Worm (Caenorhabditis elegans): ENCODE measurements around the gene cdk-12.

Gene cdk-12

DNA sequence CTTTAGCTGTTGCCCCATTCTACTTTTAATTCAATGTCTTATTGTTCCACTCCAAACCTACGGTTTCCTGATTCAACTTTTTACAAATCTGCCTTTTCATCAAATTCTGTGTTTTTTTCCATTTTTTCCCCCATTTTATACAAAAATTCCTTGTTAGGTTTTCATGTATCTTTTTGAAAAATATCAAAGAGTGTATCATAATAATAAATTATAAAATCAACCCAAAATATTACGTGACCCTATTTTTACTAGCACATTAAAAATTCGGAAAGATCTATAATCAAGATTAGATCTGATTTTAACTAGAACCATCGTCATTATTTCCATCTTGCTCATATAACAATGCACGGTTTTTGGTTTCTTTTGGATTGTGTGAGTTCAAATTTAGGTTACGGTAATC, 12.7 kb upstream of the cdk-12 start, which contains the start of gene H38K22.6:
Gene H38K22.6, plus strand, starts transcription at position 301 of the 400 bp plus-strand sequence.
- TF ChIP-seq ets-7 (tag; optimal IDR thresholded peaks at IDR 0.05), result no peak
- TF ChIP-seq sea-1 (GFP tag; conservative IDR thresholded peaks at IDR 0.05), result no peak
- TF ChIP-seq flt-1 (GFP tag; IDR thresholded peaks at IDR 0.05), result no peak
- TF ChIP-seq scrt-1 (GFP tag; IDR thresholded peaks at IDR 0.05), result no peak
- TF ChIP-seq ceh-13 (GFP tag; optimal IDR thresholded peaks at IDR 0.05), result no peak
- no peak for TF ChIP-seq pes-1 (GFP tag; IDR thresholded peaks at IDR 0.05)
- TF ChIP-seq hmbx-1 (tag; optimal IDR thresholded peaks at IDR 0.05), result no peak
- no peak for TF ChIP-seq ama-1 (optimal IDR thresholded peaks at IDR 0.05)
- no peak for TF ChIP-seq ceh-36 (tag; optimal IDR thresholded peaks at IDR 0.05)
- no peak for TF ChIP-seq hmg-4 (GFP tag; optimal IDR thresholded peaks at IDR 0.05)
- TF ChIP-seq tra-4 (tag; optimal IDR thresholded peaks at IDR 0.05), result no peak
- TF ChIP-seq hnd-1 (tag; optimal IDR thresholded peaks at IDR 0.05), result no peak
- TF ChIP-seq tbx-37 (GFP tag; conservative IDR thresholded peaks at IDR 0.05), result no peak

DNA sequence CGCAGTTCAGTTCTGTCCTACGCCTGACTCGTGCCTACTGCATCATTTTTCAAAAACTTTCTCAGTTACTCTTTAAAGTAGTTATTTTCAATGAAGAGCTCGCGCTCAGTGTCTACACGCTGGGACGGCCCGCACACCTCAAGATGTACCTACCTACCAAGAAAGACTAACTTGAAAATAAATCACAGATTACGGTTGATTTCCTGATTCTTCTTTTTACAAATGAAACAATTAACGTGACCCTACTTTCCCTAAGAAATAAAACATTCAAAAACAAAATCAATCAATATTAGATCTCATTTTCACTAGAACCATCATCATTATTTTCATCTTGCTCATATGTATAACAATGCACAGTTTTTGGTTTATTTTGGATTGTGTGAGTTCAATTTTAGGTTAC, 11.4 kb upstream of the cdk-12 start, which contains the start of gene H38K22.7:
Gene H38K22.7, plus strand, starts transcription at position 301 of the 400 bp plus-strand sequence.
- TF ChIP-seq tbx-37 (GFP tag; conservative IDR thresholded peaks at IDR 0.05), result no peak
- no peak for TF ChIP-seq hmbx-1 (tag; optimal IDR thresholded peaks at IDR 0.05)
- TF ChIP-seq hnd-1 (tag; optimal IDR thresholded peaks at IDR 0.05), result no peak
- no peak for TF ChIP-seq aly-1 (tag; optimal IDR thresholded peaks at IDR 0.05)
- TF ChIP-seq scrt-1 (GFP tag; IDR thresholded peaks at IDR 0.05), result no peak
- no peak for TF ChIP-seq ceh-36 (tag; optimal IDR thresholded peaks at IDR 0.05)
- TF ChIP-seq flt-1 (GFP tag; IDR thresholded peaks at IDR 0.05), result no peak
- TF ChIP-seq ceh-13 (GFP tag; optimal IDR thresholded peaks at IDR 0.05), result no peak
- TF ChIP-seq ama-1 (optimal IDR thresholded peaks at IDR 0.05), result no peak
- TF ChIP-seq ets-7 (tag; optimal IDR thresholded peaks at IDR 0.05), result no peak
- TF ChIP-seq pes-1 (GFP tag; IDR thresholded peaks at IDR 0.05), result no peak
- no peak for TF ChIP-seq tra-4 (tag; optimal IDR thresholded peaks at IDR 0.05)
- TF ChIP-seq tbx-11 (GFP tag; IDR thresholded peaks at IDR 0.05), result no peak
- no peak for TF ChIP-seq hmg-4 (GFP tag; optimal IDR thresholded peaks at IDR 0.05)
- TF ChIP-seq sea-1 (GFP tag; conservative IDR thresholded peaks at IDR 0.05), result no peak
- no peak for TF ChIP-seq F13C5.2 (tag; optimal IDR thresholded peaks at IDR 0.05)
- TF ChIP-seq B0310.2 (tag; optimal IDR thresholded peaks at IDR 0.05), result no peak

DNA sequence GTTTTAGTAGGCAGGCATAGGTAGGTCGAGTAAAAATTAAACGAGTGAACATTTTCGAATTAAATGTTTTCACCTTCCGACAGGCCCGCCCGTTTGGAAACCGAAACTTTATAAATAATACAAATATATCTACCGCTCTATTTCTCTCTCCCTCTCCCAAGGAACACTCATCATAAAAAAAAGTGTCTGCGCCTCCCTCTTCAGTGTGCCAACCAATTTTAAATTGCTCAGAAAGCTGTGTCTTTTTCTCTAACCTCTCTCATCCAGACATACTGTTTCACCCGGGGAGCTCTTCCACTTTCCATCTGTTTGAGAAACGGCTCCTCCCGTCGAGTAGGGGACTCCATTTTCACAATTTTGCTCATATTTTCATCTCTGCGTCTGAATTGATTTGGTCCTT, 9.7 kb upstream of the cdk-12 start:
- TF ChIP-seq aly-1 (tag; optimal IDR thresholded peaks at IDR 0.05), result no peak
- TF ChIP-seq flt-1 (GFP tag; IDR thresholded peaks at IDR 0.05), result no peak
- no peak for TF ChIP-seq hmg-4 (GFP tag; optimal IDR thresholded peaks at IDR 0.05)
- TF ChIP-seq ama-1 (optimal IDR thresholded peaks at IDR 0.05), result no peak
- TF ChIP-seq ceh-36 (tag; optimal IDR thresholded peaks at IDR 0.05), result no peak
- TF ChIP-seq tbx-11 (GFP tag; IDR thresholded peaks at IDR 0.05), result no peak
- TF ChIP-seq hnd-1 (tag; optimal IDR thresholded peaks at IDR 0.05), result no peak
- TF ChIP-seq pes-1 (GFP tag; IDR thresholded peaks at IDR 0.05), result no peak
- no peak for TF ChIP-seq tra-4 (tag; optimal IDR thresholded peaks at IDR 0.05)
- TF ChIP-seq sea-1 (GFP tag; conservative IDR thresholded peaks at IDR 0.05), result no peak

DNA sequence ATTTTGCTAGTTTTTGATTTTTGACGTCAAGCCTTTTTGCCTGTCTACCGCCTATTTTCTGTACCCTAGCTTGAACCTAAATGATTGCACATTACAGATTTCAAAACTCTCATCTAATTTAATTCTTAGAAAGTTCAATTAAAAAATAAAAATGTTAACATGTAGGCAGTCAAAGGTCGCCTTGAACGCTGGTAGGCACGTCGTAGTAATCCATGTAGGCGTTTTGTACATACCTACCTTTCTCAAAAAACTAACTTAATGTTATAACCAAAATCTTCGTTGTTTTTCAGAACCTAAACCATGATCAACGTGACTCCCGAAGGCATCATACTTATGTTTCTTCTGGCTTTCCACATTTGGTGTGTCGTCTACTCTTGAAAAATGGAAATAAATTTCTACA, 8.9 kb upstream of the cdk-12 start, which contains the start of gene H38K22.9:
Gene H38K22.9, plus strand, starts transcription at position 301 of the 400 bp plus-strand sequence.
- TF ChIP-seq hmg-4 (GFP tag; optimal IDR thresholded peaks at IDR 0.05) (no peak), hmbx-1 (tag; optimal IDR thresholded peaks at IDR 0.05) (no peak), hnd-1 (tag; optimal IDR thresholded peaks at IDR 0.05) (no peak)

DNA sequence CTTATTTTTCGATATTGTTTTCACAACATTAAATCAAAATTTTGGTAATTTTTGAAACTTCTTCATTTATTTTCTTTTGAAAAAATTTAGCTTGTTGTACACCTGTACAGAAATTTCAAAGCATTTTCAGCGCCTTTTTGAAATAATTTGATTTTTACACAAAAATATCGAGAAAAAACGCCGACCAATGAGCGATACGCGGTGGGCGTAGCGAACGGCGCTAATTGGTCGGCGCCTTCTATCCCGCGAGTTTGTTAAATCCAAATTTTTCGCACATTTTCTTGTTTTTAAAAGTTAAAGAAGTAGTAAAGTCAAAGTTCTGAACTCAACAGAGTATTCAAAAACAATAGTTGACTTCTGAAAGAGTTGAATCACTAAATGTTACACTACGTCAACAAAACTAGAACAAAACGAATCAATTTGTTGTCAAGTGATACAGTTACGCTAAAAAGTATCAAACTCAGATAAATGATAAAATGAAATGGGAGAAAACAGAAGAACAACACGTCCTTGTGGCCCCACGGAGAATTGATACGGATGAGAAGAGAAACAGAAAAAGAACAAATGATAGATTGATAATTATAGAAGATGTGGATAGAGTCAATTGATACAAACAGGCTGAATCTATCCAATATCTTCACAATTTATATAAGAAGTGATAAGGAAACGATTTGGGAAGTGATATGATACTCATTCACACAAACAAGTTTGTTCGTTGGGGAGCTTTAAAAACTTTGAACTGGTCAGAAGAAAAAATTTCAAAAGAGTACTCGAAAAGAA, 4.4 kb upstream of the cdk-12 start:
- no peak for TF ChIP-seq hmbx-1 (tag; optimal IDR thresholded peaks at IDR 0.05)

DNA sequence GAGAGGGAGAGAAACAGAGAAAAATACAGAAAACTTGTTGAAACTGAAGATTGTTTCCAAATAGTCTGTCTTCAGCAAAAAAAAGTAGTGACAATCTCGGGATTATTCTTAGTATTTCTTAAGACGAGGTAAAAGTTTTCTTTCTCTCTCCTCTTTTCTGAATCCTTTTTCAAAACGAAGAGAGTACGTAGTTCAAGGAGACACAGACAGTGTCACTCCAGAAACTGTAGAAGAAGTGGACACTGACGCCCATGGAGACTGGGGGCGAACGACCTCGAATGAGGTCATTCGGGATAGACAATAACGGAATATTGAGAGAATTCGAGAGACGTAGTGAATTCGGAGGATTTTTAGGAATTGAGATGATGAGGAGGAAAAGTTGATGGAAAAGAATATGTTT, 1.8 kb upstream of the cdk-12 start, which contains the start of gene gly-6:
Gene gly-6, minus strand, starts transcription at position 245 of the 400 bp plus-strand sequence.
- no peak for TF ChIP-seq ama-1 (optimal IDR thresholded peaks at IDR 0.05)
- TF ChIP-seq sea-1 (GFP tag; conservative IDR thresholded peaks at IDR 0.05), result no peak
- no peak for TF ChIP-seq tbx-11 (GFP tag; IDR thresholded peaks at IDR 0.05)
- no peak for TF ChIP-seq tra-4 (tag; optimal IDR thresholded peaks at IDR 0.05)
- TF ChIP-seq B0310.2 (tag; optimal IDR thresholded peaks at IDR 0.05), result no peak
- TF ChIP-seq tbx-37 (GFP tag; conservative IDR thresholded peaks at IDR 0.05), result no peak
- no peak for TF ChIP-seq hmg-4 (GFP tag; optimal IDR thresholded peaks at IDR 0.05)
- no peak for TF ChIP-seq F13C5.2 (tag; optimal IDR thresholded peaks at IDR 0.05)
- no peak for TF ChIP-seq scrt-1 (GFP tag; IDR thresholded peaks at IDR 0.05)
- TF ChIP-seq aly-1 (tag; optimal IDR thresholded peaks at IDR 0.05), result no peak
- no peak for TF ChIP-seq ceh-36 (tag; optimal IDR thresholded peaks at IDR 0.05)

DNA sequence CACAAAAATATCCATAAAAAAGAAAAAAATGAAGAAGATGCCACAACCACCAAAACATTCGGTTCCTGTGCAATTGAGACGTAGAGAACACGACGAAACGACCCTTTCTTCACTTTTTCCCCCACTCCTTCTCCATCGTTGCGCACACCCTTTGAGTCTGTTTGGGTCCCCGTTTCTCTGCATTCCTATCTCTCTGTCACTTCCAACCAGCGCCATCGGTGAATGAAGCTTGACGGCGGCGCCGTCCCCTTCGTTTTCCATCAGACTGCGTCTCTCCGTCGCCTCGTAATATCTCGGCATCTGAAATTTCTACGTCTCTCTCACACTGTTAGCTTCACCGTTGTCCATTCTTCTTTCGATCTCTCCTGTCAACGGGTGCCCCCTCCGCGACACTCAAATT, 2.8 kb downstream of the cdk-12 start:
- TF ChIP-seq aly-1 (tag; optimal IDR thresholded peaks at IDR 0.05), result no peak
- 0 out of 2 replicates have a peak, but pooled peaks have one; percentile 13 for TF ChIP-seq tbx-11 (GFP tag; IDR thresholded peaks at IDR 0.05)
- 0 out of 2 replicates have a peak, but pooled peaks have one; percentile 28 for TF ChIP-seq pes-1 (GFP tag; IDR thresholded peaks at IDR 0.05)

DNA sequence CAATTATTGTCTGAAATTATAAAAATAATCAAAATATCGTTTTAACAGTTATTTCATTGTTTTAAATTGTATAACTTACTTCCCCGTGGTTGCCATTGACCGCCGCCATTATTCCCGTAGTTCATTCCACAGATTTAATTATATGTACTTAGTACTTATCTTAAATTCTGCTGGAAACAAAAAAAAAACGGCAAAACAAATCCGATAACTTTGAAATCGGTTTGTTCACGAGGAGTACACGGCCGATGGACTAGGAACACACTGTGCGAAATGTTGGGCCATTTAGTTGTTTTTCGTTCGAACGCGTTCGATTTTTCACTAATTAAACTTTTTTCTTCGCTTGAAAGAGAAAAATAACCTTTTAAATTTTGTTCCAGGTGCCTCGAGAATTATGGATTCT, 10.3 kb downstream of the cdk-12 start, which contains the start of the genes B0285.3 and lcmt-1:
Gene B0285.3, minus strand, starts transcription at position 267 of the 400 bp plus-strand sequence.
Gene lcmt-1, plus strand, starts transcription at position 377 of the 400 bp plus-strand sequence.
- no peak for TF ChIP-seq tra-4 (tag; optimal IDR thresholded peaks at IDR 0.05)
- TF ChIP-seq tbx-37 (GFP tag; conservative IDR thresholded peaks at IDR 0.05), result 0 out of 2 replicates have a peak, but pooled peaks have one; percentile 28

Data from whole organism, early embryonic.